Fruit fly (Drosophila melanogaster): Measurements from ENCODE around the gene Ggt-1.

DNA sequence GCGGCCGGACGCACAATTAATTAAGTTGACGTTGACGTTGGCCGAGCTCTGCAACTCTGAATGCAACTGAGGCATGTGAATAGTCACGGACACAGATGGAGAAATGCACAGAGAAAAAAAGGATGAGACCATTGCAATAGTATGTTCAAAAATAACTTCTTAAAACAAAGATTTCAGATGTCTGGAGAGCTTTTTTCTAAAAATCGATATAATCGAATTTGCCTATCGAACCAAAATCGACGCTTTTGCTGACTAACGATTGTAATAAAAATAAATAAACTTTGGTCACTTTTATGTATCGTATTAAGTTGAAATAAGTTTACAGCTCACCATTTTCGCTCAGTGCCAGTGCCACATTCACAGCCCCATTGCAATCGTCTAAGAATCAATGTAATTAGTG, 46.3 kb upstream of the Ggt-1 start:
- TF ChIP-seq psq (optimal IDR thresholded peaks at IDR 0.05) (no peak), Dll (optimal IDR thresholded peaks at IDR 0.05) (no peak)
